Worm (Caenorhabditis elegans): ENCODE measurements around the gene F55C9.3.

DNA sequence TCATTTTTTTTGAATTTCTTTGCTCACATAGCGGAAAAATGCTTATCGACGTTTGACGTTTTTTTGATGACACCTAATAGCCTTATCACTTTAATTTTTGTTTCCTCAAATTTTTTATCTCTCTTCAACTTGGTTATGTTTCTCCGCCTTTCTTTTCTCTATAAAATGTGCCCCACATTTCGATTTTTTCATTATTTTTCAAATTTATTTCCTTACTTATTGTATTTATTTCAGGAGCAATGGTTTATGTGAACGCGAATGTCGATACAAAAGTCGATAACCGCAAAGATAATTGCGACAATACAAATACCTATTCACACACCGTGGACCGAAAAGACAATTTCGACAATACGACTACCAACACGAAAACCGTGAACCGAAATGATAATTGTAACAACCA, 32.4 kb upstream of the F55C9.3 start, which contains the start of gene sdz-6:
- no peak for TF ChIP-seq pha-4 (tag; optimal IDR thresholded peaks at IDR 0.05)
- TF ChIP-seq snpc-4 (tag; optimal IDR thresholded peaks at IDR 0.05) = no peak
- no peak for TF ChIP-seq hlh-1 (tag; optimal IDR thresholded peaks at IDR 0.05)
- no peak for TF ChIP-seq nhr-12 (tag; optimal IDR thresholded peaks at IDR 0.05)
- TF ChIP-seq elt-1 (tag; optimal IDR thresholded peaks at IDR 0.05; ENCODE audit: borderline replicate concordance, insufficient read depth) = no peak
- TF ChIP-seq nhr-76 (tag; optimal IDR thresholded peaks at IDR 0.05) = no peak

Data from whole organism, mixed stage, embryonic.